Fruit fly (Drosophila melanogaster): ENCODE data around the gene Brd8.

Gene Brd8

dm6 chr3R:29207996-29208395, 15.3 kb upstream of the Brd8 start (continued):
- TF ChIP-seq org-1 (GFP tag; optimal IDR thresholded peaks at IDR 0.05), result peak; percentile 50
- no peak for TF ChIP-seq HLH4C (GFP tag; IDR thresholded peaks at IDR 0.05; ENCODE audit: partially characterized antibody)
- peak; percentile 42 for TF ChIP-seq kah (GFP tag; optimal IDR thresholded peaks at IDR 0.05)
- TF ChIP-seq da (GFP tag; optimal IDR thresholded peaks at IDR 0.05), result no peak
- TF ChIP-seq BtbVII (GFP tag; optimal IDR thresholded peaks at IDR 0.05), result peak; percentile 61
- TF ChIP-seq CG12299 (tag; optimal IDR thresholded peaks at IDR 0.05), result peak; percentile 25
- TF ChIP-seq gce (GFP tag; IDR thresholded peaks at IDR 0.05), result peak; percentile 58; the same call in 1 of the 3 replicates
- no peak for TF ChIP-seq trh (GFP tag; optimal IDR thresholded peaks at IDR 0.05)
- TF ChIP-seq gem (tag; optimal IDR thresholded peaks at IDR 0.05), result peak; percentile 87
- TF ChIP-seq CG11247 (GFP tag; IDR thresholded peaks at IDR 0.05), result no peak
- TF ChIP-seq CG7745 (tag; optimal IDR thresholded peaks at IDR 0.05), result no peak
- TF ChIP-seq CG11456 (GFP tag; IDR thresholded peaks at IDR 0.05), result peak; percentile 60; the same call in 1 of the 3 replicates
- peak; percentile 34 for TF ChIP-seq slbo (GFP tag; IDR thresholded peaks at IDR 0.05)
- TF ChIP-seq Eip74EF (GFP tag; optimal IDR thresholded peaks at IDR 0.05), result peak in 1 of 2 experiments; percentile 71
- peak; percentile 53 for TF ChIP-seq nau (GFP tag; optimal IDR thresholded peaks at IDR 0.05)
- no peak for TF ChIP-seq klu (GFP tag; IDR thresholded peaks at IDR 0.05)
- TF ChIP-seq Jarid2 (GFP tag; optimal IDR thresholded peaks at IDR 0.05), result no peak
- peak; percentile 67 for TF ChIP-seq Hr3 (GFP tag; optimal IDR thresholded peaks at IDR 0.05)
- no peak for TF ChIP-seq pzg (GFP tag; optimal IDR thresholded peaks at IDR 0.05)
- TF ChIP-seq Pdp1 (GFP tag; optimal IDR thresholded peaks at IDR 0.05), result peak; percentile 11 to 42
- no peak for TF ChIP-seq abd-A (tag; optimal IDR thresholded peaks at IDR 0.05)
- peak in 1 of 2 experiments; percentile 36 for TF ChIP-seq Hr78 (GFP tag; optimal IDR thresholded peaks at IDR 0.05)
- TF ChIP-seq Trl (optimal IDR thresholded peaks at IDR 0.05), result no peak
- TF ChIP-seq Trl (GFP tag; optimal IDR thresholded peaks at IDR 0.05), result peak; percentile 30
- TF ChIP-seq Ets97D (GFP tag; optimal IDR thresholded peaks at IDR 0.05), result no peak
- TF ChIP-seq CG1832 (GFP tag; optimal IDR thresholded peaks at IDR 0.05), result no peak
- no peak for TF ChIP-seq pho (GFP tag; optimal IDR thresholded peaks at IDR 0.05)
- TF ChIP-seq ap (GFP tag; IDR thresholded peaks at IDR 0.05), result peak; percentile 53
- TF ChIP-seq fd64A (GFP tag; optimal IDR thresholded peaks at IDR 0.05), result peak; percentile 30
- TF ChIP-seq Mrtf (GFP tag; IDR thresholded peaks at IDR 0.05), result peak; percentile 65; the same call in 2 of the 3 replicates
- TF ChIP-seq slp2 (GFP tag; optimal IDR thresholded peaks at IDR 0.05), result peak; percentile 26
- TF ChIP-seq pros (GFP tag; optimal IDR thresholded peaks at IDR 0.05), result no peak
- TF ChIP-seq sug (tag; optimal IDR thresholded peaks at IDR 0.05), result no peak
- TF ChIP-seq D19A (tag; optimal IDR thresholded peaks at IDR 0.05), result peak; percentile 69
- no peak for TF ChIP-seq CG8290 (GFP tag; optimal IDR thresholded peaks at IDR 0.05)
- peak in 1 of 2 experiments; percentile 40 for TF ChIP-seq CG8290 (tag; optimal IDR thresholded peaks at IDR 0.05)
- peak; percentile 36; the same call in 1 of the 2 replicates for TF ChIP-seq Oaz (GFP tag; IDR thresholded peaks at IDR 0.05)
- no peak for TF ChIP-seq Neu2 (GFP tag; optimal IDR thresholded peaks at IDR 0.05; ENCODE audit: borderline replicate concordance)
- peak; percentile 62; the same call in 2 of the 3 replicates for TF ChIP-seq CG17361 (GFP tag; IDR thresholded peaks at IDR 0.05)
- peak; percentile 43 for TF ChIP-seq CG18476 (GFP tag; optimal IDR thresholded peaks at IDR 0.05)
- peak; percentile 68 for TF ChIP-seq lmd (GFP tag; IDR thresholded peaks at IDR 0.05)
- peak; percentile 32 for TF ChIP-seq CG18619 (GFP tag; optimal IDR thresholded peaks at IDR 0.05)
- TF ChIP-seq CG3995 (GFP tag; optimal IDR thresholded peaks at IDR 0.05), result no peak
- TF ChIP-seq CG17328 (GFP tag; IDR thresholded peaks at IDR 0.05), result peak; percentile 71
- peak; percentile 59 for TF ChIP-seq CG2202 (tag; optimal IDR thresholded peaks at IDR 0.05)
- no peak for TF ChIP-seq Gsc (GFP tag; IDR thresholded peaks at IDR 0.05)
- no peak for TF ChIP-seq Atf6 (GFP tag; IDR thresholded peaks at IDR 0.05)
- no peak for TF ChIP-seq yki (optimal IDR thresholded peaks at IDR 0.05)
- no peak for TF ChIP-seq br (optimal IDR thresholded peaks at IDR 0.05)
- TF ChIP-seq Hmx (GFP tag; optimal IDR thresholded peaks at IDR 0.05), result no peak
- no peak for TF ChIP-seq Adf1 (GFP tag; IDR thresholded peaks at IDR 0.05)
- peak; percentile 71 for TF ChIP-seq stc (GFP tag; IDR thresholded peaks at IDR 0.05)
